Fruit fly (Drosophila melanogaster): Measurements from ENCODE around the gene CG6179.

The CG6179 gene

dm6 chrX:18364047-18364747 is 15.7 kb upstream of the CG6179 start (continued):
- TF ChIP-seq CG13424 (tag; optimal IDR thresholded peaks at IDR 0.05) (no peak), btn (GFP tag; optimal IDR thresholded peaks at IDR 0.05) (no peak), CG10959 (GFP tag; IDR thresholded peaks at IDR 0.05) (no peak), crol (GFP tag; IDR thresholded peaks at IDR 0.05) (peak; percentile 59), CG8944 (GFP tag; optimal IDR thresholded peaks at IDR 0.05) (no peak), nerfin-1 (tag; optimal IDR thresholded peaks at IDR 0.05) (no peak), C15 (GFP tag; IDR thresholded peaks at IDR 0.05) (no peak), Pdp1 (GFP tag; optimal IDR thresholded peaks at IDR 0.05) (no peak), wdn (GFP tag; IDR thresholded peaks at IDR 0.05) (no peak), fd3F (GFP tag; optimal IDR thresholded peaks at IDR 0.05) (no peak), CG4282 (GFP tag; optimal IDR thresholded peaks at IDR 0.05) (no peak), mam (GFP tag; optimal IDR thresholded peaks at IDR 0.05) (no peak), Dbx (GFP tag; IDR thresholded peaks at IDR 0.05) (no peak), usp (GFP tag; optimal IDR thresholded peaks at IDR 0.05) (no peak), ci (GFP tag; IDR thresholded peaks at IDR 0.05) (0 out of 3 replicates have a peak, but pooled peaks have one; percentile 38), HLH4C (GFP tag; IDR thresholded peaks at IDR 0.05; ENCODE audit: partially characterized antibody) (no peak), pita (GFP tag; optimal IDR thresholded peaks at IDR 0.05) (no peak), sr (GFP tag; IDR thresholded peaks at IDR 0.05) (peak; percentile 87), Chrac-16 (GFP tag; optimal IDR thresholded peaks at IDR 0.05) (no peak), CG2889 (GFP tag; IDR thresholded peaks at IDR 0.05) (no peak), CG4424 (GFP tag; optimal IDR thresholded peaks at IDR 0.05) (no peak), CG42726 (GFP tag; IDR thresholded peaks at IDR 0.05; ENCODE audit: partially characterized antibody) (no peak), jigr1 (GFP tag; IDR thresholded peaks at IDR 0.05) (no peak), CG30431 (GFP tag; optimal IDR thresholded peaks at IDR 0.05) (no peak), CG10654 (GFP tag; optimal IDR thresholded peaks at IDR 0.05) (no peak), CG6175 (GFP tag; IDR thresholded peaks at IDR 0.05) (0 out of 3 replicates have a peak, but pooled peaks have one; percentile 49)

- no peak for TF ChIP-seq CG4730 (GFP tag; IDR thresholded peaks at IDR 0.05)
- peak; percentile 2 for TF ChIP-seq zen (tag; optimal IDR thresholded peaks at IDR 0.05)
- TF ChIP-seq CG10979 (tag; optimal IDR thresholded peaks at IDR 0.05): peak; percentile 23
- no peak for TF ChIP-seq Doc3 (GFP tag; IDR thresholded peaks at IDR 0.05; ENCODE audit: partially characterized antibody)
- peak; percentile 96 for TF ChIP-seq CG7372 (GFP tag; IDR thresholded peaks at IDR 0.05)
- TF ChIP-seq cwo (GFP tag; optimal IDR thresholded peaks at IDR 0.05): peak; percentile 31
Observed at dm6 chrX:18364999-18365398, 14.9 kb upstream of the CG6179 start.

- TF ChIP-seq CG9727 (GFP tag; optimal IDR thresholded peaks at IDR 0.05) (no peak), CG12299 (tag; optimal IDR thresholded peaks at IDR 0.05) (no peak), D19A (tag; optimal IDR thresholded peaks at IDR 0.05) (no peak), hbn (GFP tag; IDR thresholded peaks at IDR 0.05; ENCODE audit: partially characterized antibody) (no peak), Sin3A (optimal IDR thresholded peaks at IDR 0.05) (no peak), Max (GFP tag; optimal IDR thresholded peaks at IDR 0.05) (no peak), wor (GFP tag; IDR thresholded peaks at IDR 0.05) (no peak), Dbx (GFP tag; IDR thresholded peaks at IDR 0.05) (no peak), CG6272 (GFP tag; IDR thresholded peaks at IDR 0.05) (no peak), run (tag; optimal IDR thresholded peaks at IDR 0.05) (no peak), CG1233 (GFP tag; optimal IDR thresholded peaks at IDR 0.05) (no peak), ttk (GFP tag; IDR thresholded peaks at IDR 0.05) (no peak), CG6683 (GFP tag; optimal IDR thresholded peaks at IDR 0.05) (no peak), corto (GFP tag; optimal IDR thresholded peaks at IDR 0.05) (peak; percentile 25), emc (GFP tag; optimal IDR thresholded peaks at IDR 0.05) (no peak), odd (GFP tag; optimal IDR thresholded peaks at IDR 0.05) (no peak), CTCF (GFP tag; optimal IDR thresholded peaks at IDR 0.05) (no peak), Drgx (GFP tag; IDR thresholded peaks at IDR 0.05) (peak; percentile 57; the same call in 1 of the 2 replicates)
Observed at dm6 chrX:18366033-18366850, 13.6 kb upstream of the CG6179 start, which contains the start of gene CrebB. CrebB (plus strand) TSS chrX:18366357.
